Fruit fly (Drosophila melanogaster) whole organism, embryonic: ENCODE data around the gene mia.

ENCODE experiments used
- Ada2b ChIP-seq: fragments of 200-800 bp; sonication (Bioruptor generic); IDR thresholded peaks from 2 replicates; pipeline ENCODE4 v1.3.6; 2022; ENCODE audit warnings: missing biosample characterization, missing genetic modification characterization
- BEAF-32 ChIP-seq: fragments of 200-800 bp; sonication (Bioruptor generic); optimal IDR thresholded peaks from 3 replicates; lab custom pipeline; 2017; ENCODE audit warnings: missing biosample characterization, missing genetic modification characterization, mild to moderate bottlenecking, moderate library complexity, missing genetic modification reagents
- CG11560 ChIP-seq: fragments of 200-800 bp; sonication (Bioruptor generic); IDR thresholded peaks from 3 replicates; pipeline ENCODE4 v1.3.6; 2022; ENCODE audit warnings: missing biosample characterization, missing genetic modification characterization
- CG12104 ChIP-seq: fragments of 200-800 bp; sonication (Bioruptor generic); optimal IDR thresholded peaks from 3 replicates; lab custom pipeline; 2016; ENCODE audit warnings: missing biosample characterization, missing genetic modification characterization
- CG13287 ChIP-seq: fragments of 200-800 bp; sonication (Bioruptor generic); IDR thresholded peaks from 2 replicates; pipeline ENCODE4 v1.3.6; 2022; ENCODE audit warnings: missing biosample characterization, missing genetic modification characterization; ENCODE audit not compliant: partially characterized antibody
- CG13624 ChIP-seq: fragments of 200-800 bp; sonication (Bioruptor generic); optimal IDR thresholded peaks from 2 replicates; lab custom pipeline; 2016; ENCODE audit warnings: missing biosample characterization, missing genetic modification characterization
- CG15011 ChIP-seq: fragments of 200-800 bp; sonication (Bioruptor generic); optimal IDR thresholded peaks from 3 replicates; lab custom pipeline; 2018; ENCODE audit warnings: missing biosample characterization, mild to moderate bottlenecking, missing genetic modification characterization
- CG15479 ChIP-seq: fragments of 200-800 bp; sonication (Bioruptor generic); optimal IDR thresholded peaks from 3 replicates; lab custom pipeline; 2019; ENCODE audit warnings: missing biosample characterization, mild to moderate bottlenecking, missing genetic modification characterization, moderate library complexity
- CG16815 ChIP-seq: fragments of 200-800 bp; sonication (Bioruptor generic); optimal IDR thresholded peaks from 3 replicates; lab custom pipeline; 2017; ENCODE audit warnings: missing biosample characterization, mild to moderate bottlenecking, missing genetic modification characterization
- CG2129 ChIP-seq: fragments of 200-800 bp; sonication (Bioruptor generic); IDR thresholded peaks from 2 replicates; pipeline ENCODE4 v1.3.6; 2022; ENCODE audit warnings: missing biosample characterization, missing genetic modification characterization; ENCODE audit not compliant: partially characterized antibody
- CG2199 ChIP-seq: fragments of 200-800 bp; sonication (Bioruptor generic); IDR thresholded peaks from 3 replicates; pipeline ENCODE4 v1.3.6; 2022; ENCODE audit warnings: missing biosample characterization, missing genetic modification characterization
- CG2875 ChIP-seq: fragments of 200-800 bp; sonication (Bioruptor generic); optimal IDR thresholded peaks from 2 replicates; lab custom pipeline; 2017; ENCODE audit warnings: missing biosample characterization, mild to moderate bottlenecking, missing genetic modification characterization, missing genetic modification reagents
- CG3065 ChIP-seq: fragments of 200-800 bp; sonication (Bioruptor generic); optimal IDR thresholded peaks from 2 replicates; lab custom pipeline; 2016; ENCODE audit warnings: missing biosample characterization, missing genetic modification characterization
- CG32532 ChIP-seq: fragments of 200-800 bp; sonication (Bioruptor generic); IDR thresholded peaks from 2 replicates; pipeline ENCODE4 v1.3.6; 2022; ENCODE audit warnings: missing biosample characterization, missing genetic modification characterization
- CG4282 ChIP-seq: fragments of 200-800 bp; sonication (Bioruptor generic); optimal IDR thresholded peaks from 2 replicates; lab custom pipeline; 2016; ENCODE audit warnings: missing biosample characterization, missing genetic modification characterization
- CG7987 ChIP-seq: fragments of 200-800 bp; sonication (Bioruptor generic); optimal IDR thresholded peaks from 2 replicates; lab custom pipeline; 2018; ENCODE audit warnings: missing biosample characterization, mild to moderate bottlenecking, missing genetic modification characterization, moderate library complexity
- CG8089 ChIP-seq: fragments of 200-800 bp; sonication (Bioruptor generic); optimal IDR thresholded peaks from 3 replicates; lab custom pipeline; 2016; ENCODE audit warnings: missing biosample characterization, missing genetic modification characterization
- CG9797 ChIP-seq: fragments of 200-800 bp; sonication (Bioruptor generic); optimal IDR thresholded peaks from 3 replicates; lab custom pipeline; 2018; ENCODE audit warnings: missing biosample characterization, mild to moderate bottlenecking, missing genetic modification characterization
- Dek ChIP-seq: fragments of 200-800 bp; sonication (Bioruptor generic); optimal IDR thresholded peaks from 3 replicates; lab custom pipeline; 2019; ENCODE audit warnings: missing biosample characterization, mild to moderate bottlenecking, missing genetic modification characterization, moderate library complexity
- Dp ChIP-seq: fragments of 200-800 bp; sonication (Bioruptor generic); optimal IDR thresholded peaks from 2 replicates; lab custom pipeline; 2018; ENCODE audit warnings: missing biosample characterization, mild to moderate bottlenecking, missing genetic modification characterization, moderate library complexity
- Ets65A ChIP-seq: fragments of 200-800 bp; sonication (Bioruptor generic); peaks from one replicate; lab custom pipeline; 2016; ENCODE audit warnings: missing biosample characterization, missing genetic modification characterization
- Fer1 ChIP-seq: fragments of 200-800 bp; sonication (Bioruptor generic); optimal IDR thresholded peaks from 2 replicates; lab custom pipeline; 2017; ENCODE audit warnings: missing biosample characterization, mild to moderate bottlenecking, missing genetic modification characterization
- H2.0 ChIP-seq: fragments of 200-800 bp; sonication (Bioruptor generic); IDR thresholded peaks from 2 replicates; pipeline ENCODE4 v1.3.6; 2022; ENCODE audit warnings: missing biosample characterization, missing genetic modification characterization
- Hr51 ChIP-seq, 2 experiments: fragments of 200-800 bp; sonication (Bioruptor generic); optimal IDR thresholded peaks; 2 replicates in 1 of 2; 3 replicates in 1 of 2; lab custom pipeline; 2016 to 2018; ENCODE audit warnings: missing biosample characterization in 2 of 2, missing genetic modification characterization in 2 of 2, mild to moderate bottlenecking in 1 of 2, moderate library complexity in 1 of 2
- Kr ChIP-seq: fragments of 200-800 bp; sonication (Bioruptor generic); optimal IDR thresholded peaks from 2 replicates; lab custom pipeline; 2017; ENCODE audit warnings: missing biosample characterization, mild to moderate bottlenecking, missing genetic modification characterization
- Lim3 ChIP-seq: fragments of 200-800 bp; sonication (Bioruptor generic); IDR thresholded peaks from 2 replicates; pipeline ENCODE4 v1.3.6; 2022; ENCODE audit warnings: missing biosample characterization, missing genetic modification characterization
- Sin3A ChIP-seq: fragments of >200 bp; optimal IDR thresholded peaks from 2 replicates; lab custom pipeline; 2018
- Sry-δ ChIP-seq: fragments of 200-800 bp; sonication (Bioruptor generic); optimal IDR thresholded peaks from 2 replicates; lab custom pipeline; 2016; ENCODE audit warnings: missing biosample characterization, missing genetic modification characterization
- ase ChIP-seq: fragments of 200-800 bp; sonication (Bioruptor generic); IDR thresholded peaks from 3 replicates; pipeline ENCODE4 v1.3.6; 2022; ENCODE audit warnings: missing biosample characterization, missing genetic modification characterization
- bowl ChIP-seq: fragments of 200-800 bp; sonication (Bioruptor generic); IDR thresholded peaks from 2 replicates; pipeline ENCODE4 v1.3.6; 2022; ENCODE audit warnings: missing biosample characterization, missing genetic modification characterization
- bsh ChIP-seq, 2 experiments: fragments of 200-800 bp; sonication (Bioruptor generic); optimal IDR thresholded peaks; 2 replicates each; lab custom pipeline; 2017 to 2018; ENCODE audit warnings: mild to moderate bottlenecking in 2 of 2, missing biosample characterization in 2 of 2, missing genetic modification characterization in 2 of 2, moderate library complexity in 1 of 2
- cas ChIP-seq: fragments of 200-800 bp; sonication (Bioruptor generic); IDR thresholded peaks from 2 replicates; pipeline ENCODE4 v1.3.6; 2022; ENCODE audit warnings: missing biosample characterization, missing genetic modification characterization
- cg ChIP-seq: fragments of 200-800 bp; sonication (Bioruptor generic); optimal IDR thresholded peaks from 3 replicates; lab custom pipeline; 2019; ENCODE audit warnings: missing biosample characterization, mild to moderate bottlenecking, missing genetic modification characterization, moderate library complexity
- dysf ChIP-seq: fragments of 200-800 bp; sonication (Bioruptor generic); IDR thresholded peaks from 3 replicates; pipeline ENCODE4 v1.3.6; 2022; ENCODE audit warnings: missing biosample characterization, missing genetic modification characterization
- ewg ChIP-seq: fragments of 200-800 bp; sonication (Bioruptor generic); optimal IDR thresholded peaks from 3 replicates; lab custom pipeline; 2017; ENCODE audit warnings: mild to moderate bottlenecking, missing biosample characterization, missing genetic modification reagents, missing genetic modification characterization
- gro ChIP-seq: fragments of 200-800 bp; sonication (Bioruptor generic); optimal IDR thresholded peaks from 2 replicates; lab custom pipeline; 2016; ENCODE audit warnings: missing biosample characterization, missing genetic modification characterization
- h ChIP-seq: fragments of >200 bp; optimal IDR thresholded peaks from 2 replicates; lab custom pipeline; 2017
- hbn ChIP-seq: fragments of 200-800 bp; sonication (Bioruptor generic); IDR thresholded peaks from 2 replicates; pipeline ENCODE4 v1.3.6; 2022; ENCODE audit warnings: missing biosample characterization, missing genetic modification characterization; ENCODE audit not compliant: partially characterized antibody
- oc ChIP-seq: fragments of 200-800 bp; sonication (Bioruptor generic); optimal IDR thresholded peaks from 2 replicates; lab custom pipeline; 2018; ENCODE audit warnings: missing biosample characterization, mild to moderate bottlenecking, missing genetic modification characterization, moderate library complexity
- onecut ChIP-seq: fragments of 200-800 bp; sonication (Bioruptor generic); IDR thresholded peaks from 2 replicates; pipeline ENCODE4 v1.3.6; 2022; ENCODE audit warnings: missing biosample characterization, missing genetic modification characterization
- otp ChIP-seq: fragments of 200-800 bp; sonication (Bioruptor generic); IDR thresholded peaks from 3 replicates; pipeline ENCODE4, ENCODE4 v1.3.6; 2022; ENCODE audit warnings: missing biosample characterization, missing genetic modification characterization
- pho ChIP-seq: fragments of 200-800 bp; sonication (Bioruptor generic); optimal IDR thresholded peaks from 2 replicates; lab custom pipeline; 2016; ENCODE audit warnings: missing biosample characterization, missing genetic modification characterization
- phol ChIP-seq: fragments of 200-800 bp; sonication (Bioruptor generic); optimal IDR thresholded peaks from 3 replicates; lab custom pipeline; 2018; ENCODE audit warnings: missing biosample characterization, mild to moderate bottlenecking, missing genetic modification characterization, moderate library complexity
- prd ChIP-seq, 3 experiments: fragments of >200 bp in 2 of 3; fragments of 200-800 bp in 1 of 3; sonication (Bioruptor generic) in 1 of 3; optimal IDR thresholded peaks in 2 of 3; IDR thresholded peaks in 1 of 3; 2 replicates in 2 of 3; 3 replicates in 1 of 3; pipeline versions ENCODE4 v1.3.6 to Lab custom; 2017 to 2022; ENCODE audit warnings: missing biosample characterization in 1 of 3, missing genetic modification characterization in 1 of 3
- pzg ChIP-seq: fragments of 200-800 bp; sonication (Bioruptor generic); optimal IDR thresholded peaks from 3 replicates; lab custom pipeline; 2018; ENCODE audit warnings: missing biosample characterization, mild to moderate bottlenecking, missing genetic modification characterization, moderate library complexity
- ranshi ChIP-seq: fragments of 200-800 bp; sonication (Bioruptor generic); IDR thresholded peaks from 2 replicates; pipeline ENCODE4 v1.3.6; 2022; ENCODE audit warnings: missing biosample characterization, missing genetic modification characterization
- ro ChIP-seq: fragments of 200-800 bp; sonication (Bioruptor generic); IDR thresholded peaks from 2 replicates; pipeline ENCODE4 v1.3.6; 2022; ENCODE audit warnings: missing biosample characterization, missing genetic modification characterization
- sisA ChIP-seq: fragments of 200-800 bp; sonication (Bioruptor generic); IDR thresholded peaks from 2 replicates; pipeline ENCODE4 v1.3.6; 2022; ENCODE audit warnings: missing biosample characterization, missing genetic modification characterization
- sr ChIP-seq: fragments of 200-800 bp; sonication (Bioruptor generic); IDR thresholded peaks from 3 replicates; pipeline ENCODE4 v1.3.6; 2022; ENCODE audit warnings: missing biosample characterization, missing genetic modification characterization
- stwl ChIP-seq: fragments of 200-800 bp; sonication (Bioruptor generic); optimal IDR thresholded peaks from 3 replicates; lab custom pipeline; 2018; ENCODE audit warnings: missing biosample characterization, mild to moderate bottlenecking, missing genetic modification characterization, moderate library complexity
- zen2 ChIP-seq: fragments of 200-800 bp; sonication (Bioruptor generic); IDR thresholded peaks from 3 replicates; pipeline ENCODE4 v1.3.6; 2022; ENCODE audit warnings: missing biosample characterization, missing genetic modification characterization; ENCODE audit not compliant: partially characterized antibody

The mia gene

dm6 chr3R:5550452-5550851 lies 516 bp downstream of the mia start (continued):
- TF ChIP-seq hbn (GFP tag; lab: Robert Waterston, UW) (peak; percentile 53), sr (GFP tag; lab: Robert Waterston, UW) (no peak), h (lab: Kevin White, UChicago) (no peak), oc (tag; lab: Kevin White, UChicago) (no peak), CG9797 (GFP tag; lab: Kevin White, UChicago) (peak; percentile 35), BEAF-32 (peak; percentile 70), Hr51 (GFP tag; optimal IDR thresholded peaks at IDR 0.05; lab: Kevin White, UChicago) (no peak), CG7987 (no peak), Kr (no peak), CG13287 (GFP tag; lab: Robert Waterston, UW) (peak; percentile 78), CG2199 (GFP tag; lab: Robert Waterston, UW) (0 out of 3 replicates have a peak, but pooled peaks have one; percentile 45), CG3065 (GFP tag; lab: Kevin White, UChicago) (no peak), cg (GFP tag; lab: Kevin White, UChicago) (no peak), Fer1 (GFP tag; lab: Kevin White, UChicago) (no peak), CG11560 (tag; lab: Robert Waterston, UW) (0 out of 3 replicates have a peak, but pooled peaks have one; percentile 42), CG13624 (no peak), Dp (GFP tag; lab: Kevin White, UChicago) (peak; percentile 93), Ets65A (GFP tag; lab: Kevin White, UChicago) (no peak), Sin3A (peak; percentile 16), phol (peak; percentile 28), zen2 (peak; percentile 82; the same call in 2 of the 3 replicates), onecut (GFP tag; lab: Robert Waterston, UW) (no peak), Ada2b (GFP tag; lab: Robert Waterston, UW) (no peak), Sry-δ (GFP tag; lab: Kevin White, UChicago) (peak; percentile 81), ase (GFP tag; lab: Robert Waterston, UW) (no peak), cas (GFP tag; lab: Robert Waterston, UW) (no peak), stwl (tag; lab: Kevin White, UChicago) (peak; percentile 59), pzg (peak; percentile 72), CG4282 (GFP tag; lab: Kevin White, UChicago) (no peak)

DNA sequence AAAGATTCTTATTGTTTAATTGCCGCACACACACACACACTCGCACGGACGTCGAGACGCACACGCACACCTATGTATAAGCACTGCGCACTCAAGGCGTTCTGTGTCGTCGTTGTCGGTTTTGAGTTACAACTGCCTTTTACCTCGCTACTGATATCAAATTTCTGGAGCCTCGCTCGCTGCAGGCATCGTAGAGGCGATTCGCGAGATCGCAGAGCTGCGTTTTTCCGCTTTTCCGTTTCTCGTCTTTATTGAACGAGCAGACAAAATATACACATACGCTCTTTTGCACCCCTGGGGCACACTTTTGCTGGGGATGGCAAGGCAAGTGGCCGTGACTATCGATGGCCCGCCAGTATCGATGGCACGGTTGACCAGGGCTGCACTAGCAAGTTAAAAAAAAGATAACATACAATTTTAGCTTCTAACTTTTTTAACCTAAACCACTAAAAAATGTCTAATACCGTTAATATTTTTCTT lies 3.5 kb downstream of the mia start, which contains the start of gene CG2519:
Gene CG2519 (minus strand): TSS at position 312 of the 480 bp plus-strand sequence.
- TF ChIP-seq CG32532 (GFP tag; lab: Robert Waterston, UW) (peak; percentile 81), ewg (GFP tag; lab: Kevin White, UChicago) (peak; percentile 73), H2.0 (peak; percentile 52), bowl (GFP tag; lab: Robert Waterston, UW) (no peak; the same call in 1 of the 2 replicates), CG8089 (GFP tag; lab: Kevin White, UChicago) (peak; percentile 3), CG15011 (GFP tag; lab: Kevin White, UChicago) (no peak), bsh (GFP tag; optimal IDR thresholded peaks at IDR 0.05; lab: Kevin White, UChicago) (no peak), ranshi (GFP tag; lab: Robert Waterston, UW) (peak; percentile 53; the same call in 1 of the 2 replicates), otp (GFP tag; lab: Robert Waterston, UW) (0 out of 3 replicates have a peak, but pooled peaks have one; percentile 6), CG15479 (GFP tag; lab: Kevin White, UChicago) (peak; percentile 35), dysf (GFP tag; lab: Robert Waterston, UW) (peak; percentile 43; the same call in 2 of the 3 replicates), oc (tag; lab: Kevin White, UChicago) (no peak), sisA (peak; percentile 55), CG12104 (peak; percentile 46), Dek (tag; lab: Kevin White, UChicago) (no peak), pho (GFP tag; lab: Kevin White, UChicago) (peak; percentile 77), prd (optimal IDR thresholded peaks at IDR 0.05; lab: Kevin White, UChicago) (no peak), prd (GFP tag; IDR thresholded peaks at IDR 0.05; lab: Robert Waterston, UW) (peak; percentile 72), CG2129 (GFP tag; lab: Robert Waterston, UW) (peak; percentile 82), ro (GFP tag; lab: Robert Waterston, UW) (no peak; the same call in 1 of the 2 replicates), gro (GFP tag; lab: Kevin White, UChicago) (peak; percentile 80), Lim3 (GFP tag; lab: Robert Waterston, UW) (no peak), CG2875 (GFP tag; lab: Kevin White, UChicago) (no peak), CG16815 (no peak)
